Fruit fly (Drosophila melanogaster) whole organism: ENCODE measurements around the gene CG15531.

ENCODE experiments used
- pan ChIP-seq: fragments of >200 bp; optimal IDR thresholded peaks from 2 replicates; lab custom pipeline; 2017
- psq ChIP-seq: fragments of >200 bp; optimal IDR thresholded peaks from 2 replicates; lab custom pipeline; 2017
- usp ChIP-seq: fragments of >200 bp; optimal IDR thresholded peaks from 2 replicates; lab custom pipeline; 2017; ENCODE audit warnings: missing biosample characterization, missing genetic modification characterization, mixed read lengths

dm6 chr3R:30236994-30237393 lies 41.0 kb upstream of the CG15531 start:
- TF ChIP-seq pan (lab: Kevin White, UChicago) (no peak), usp (GFP tag; lab: Kevin White, UChicago) (no peak), psq (lab: Kevin White, UChicago) (no peak)
